Worm (Caenorhabditis elegans) whole organism, L4/young adult: Measurements from ENCODE around the gene F53G2.3.

Source experiments
- W03F9.2 ChIP-seq: fragments of 150-350 bp; optimal IDR thresholded peaks from 2 replicates; lab custom pipeline; 2014; ENCODE audit warnings: missing biosample characterization, missing genetic modification characterization
- dao-5 ChIP-seq: sonication (generic microtip); optimal IDR thresholded peaks from 2 replicates; lab custom pipeline; 2016; ENCODE audit warnings: missing genotype, missing genetic modification characterization, moderate library complexity, missing compliant biosample characterization
- him-1 ChIP-seq: sonication (generic microtip); optimal IDR thresholded peaks from 2 replicates; lab custom pipeline; 2016; ENCODE audit warnings: missing genotype, missing genetic modification reagents, missing genetic modification characterization, missing compliant biosample characterization

F53G2.3 gene

DNA sequence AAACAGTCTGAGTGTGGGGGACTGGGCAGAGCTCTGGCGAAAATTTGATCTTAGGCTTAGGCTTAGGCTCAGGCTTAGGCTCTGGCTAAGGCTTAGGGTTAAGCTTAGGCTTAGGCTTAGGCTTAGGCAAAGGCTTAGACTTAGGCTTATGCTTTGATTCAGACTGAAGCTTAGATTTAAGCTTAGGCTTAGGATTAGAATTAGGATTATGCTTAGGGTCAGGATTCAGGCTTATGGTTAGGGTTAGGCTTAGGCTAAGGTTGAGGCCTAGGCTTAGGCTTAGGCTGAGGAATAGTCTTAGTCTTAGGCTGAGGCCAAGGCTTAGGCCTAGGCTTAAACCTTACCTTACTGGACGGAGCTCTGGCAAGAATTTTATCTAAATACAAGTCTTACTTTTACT is 46.7 kb downstream of the F53G2.3 start:
- no peak for TF ChIP-seq dao-5 (tag; lab: Kevin White, UChicago)
- no peak for TF ChIP-seq W03F9.2 (tag; lab: Kevin White, UChicago)
- no peak for TF ChIP-seq him-1 (tag; lab: Kevin White, UChicago)

DNA sequence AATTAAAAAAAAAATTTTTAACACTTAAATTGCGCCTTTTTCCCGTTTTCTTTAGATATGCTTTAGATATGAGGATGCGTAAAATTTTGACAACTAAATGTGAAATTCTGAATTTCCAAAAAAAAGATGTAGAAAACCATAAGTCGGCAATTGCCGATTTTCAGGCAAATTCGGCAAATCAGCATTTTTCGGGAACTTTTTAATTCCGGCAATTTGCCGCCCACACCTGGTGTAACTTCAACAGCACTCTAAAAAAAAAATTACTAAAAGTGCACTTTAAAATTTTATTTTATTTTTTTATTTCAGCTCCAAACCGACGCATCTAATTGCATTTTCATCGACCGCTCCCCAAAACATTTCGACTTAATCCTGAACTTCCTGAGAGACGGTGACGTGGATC is 50.3 kb downstream of the F53G2.3 start, which contains the start of gene K02F6.6:
Gene K02F6.6, plus strand, starts transcription at position 301 of the 400 bp plus-strand sequence.
- TF ChIP-seq dao-5 (tag; lab: Kevin White, UChicago), result no peak
- no peak for TF ChIP-seq him-1 (tag; lab: Kevin White, UChicago)
- no peak for TF ChIP-seq W03F9.2 (tag; lab: Kevin White, UChicago)
